Fruit fly (Drosophila melanogaster): ENCODE measurements around the gene CG44532.

The CG44532 gene

DNA sequence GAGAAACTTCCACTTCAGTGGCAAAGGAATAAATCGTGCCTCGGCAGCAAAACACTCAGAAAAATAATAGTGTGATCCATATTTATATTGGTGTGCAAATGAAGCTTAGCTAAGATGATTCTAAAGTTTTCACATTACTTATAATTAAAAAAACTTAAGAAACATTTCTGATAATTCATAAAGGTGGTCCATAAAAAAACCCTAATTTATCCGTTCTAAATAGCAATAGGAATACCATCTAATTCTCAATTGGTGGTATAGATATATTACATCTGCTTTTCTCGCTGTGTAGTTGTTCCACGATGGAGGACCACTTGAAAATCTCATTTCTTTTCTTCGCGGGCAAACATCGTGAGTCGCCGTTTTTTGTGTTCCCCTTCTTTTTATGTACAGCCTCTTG lies 6.8 kb upstream of the CG44532 start (continued):
- TF ChIP-seq CG18764 (GFP tag; optimal IDR thresholded peaks at IDR 0.05) (peak; percentile 44), pros (GFP tag; optimal IDR thresholded peaks at IDR 0.05) (peak; percentile 66), CG1529 (GFP tag; optimal IDR thresholded peaks at IDR 0.05) (peak; percentile 35), onecut (GFP tag; IDR thresholded peaks at IDR 0.05) (no peak), cg (GFP tag; optimal IDR thresholded peaks at IDR 0.05) (no peak), BtbVII (GFP tag; optimal IDR thresholded peaks at IDR 0.05) (peak; percentile 31), eyg (GFP tag; optimal IDR thresholded peaks at IDR 0.05) (peak; percentile 2), CG8944 (GFP tag; optimal IDR thresholded peaks at IDR 0.05) (no peak), CG3995 (GFP tag; optimal IDR thresholded peaks at IDR 0.05) (peak; percentile 4), ems (GFP tag; optimal IDR thresholded peaks at IDR 0.05) (peak; percentile 9), Ada2b (GFP tag; IDR thresholded peaks at IDR 0.05) (peak; percentile 51; the same call in 1 of the 2 replicates), corto (GFP tag; optimal IDR thresholded peaks at IDR 0.05) (peak; percentile 59), mld (GFP tag; IDR thresholded peaks at IDR 0.05; ENCODE audit: partially characterized antibody) (no peak), CG12391 (tag; optimal IDR thresholded peaks at IDR 0.05) (peak; percentile 59), Hsf (GFP tag; optimal IDR thresholded peaks at IDR 0.05) (peak; percentile 46), scrt (GFP tag; optimal IDR thresholded peaks at IDR 0.05) (peak; percentile 39), CG9437 (GFP tag; optimal IDR thresholded peaks at IDR 0.05) (no peak), vfl (GFP tag; optimal IDR thresholded peaks at IDR 0.05) (no peak), ERR (GFP tag; optimal IDR thresholded peaks at IDR 0.05) (peak; percentile 18), CG15073 (GFP tag; optimal IDR thresholded peaks at IDR 0.05) (no peak), so (GFP tag; IDR thresholded peaks at IDR 0.05) (no peak), CG30403 (GFP tag; optimal IDR thresholded peaks at IDR 0.05) (peak; percentile 67), kah (GFP tag; optimal IDR thresholded peaks at IDR 0.05) (peak; percentile 10), gem (tag; optimal IDR thresholded peaks at IDR 0.05) (peak; percentile 78), Dek (tag; optimal IDR thresholded peaks at IDR 0.05) (peak; percentile 25), aop (GFP tag; IDR thresholded peaks at IDR 0.05) (no peak), Mad (GFP tag; optimal IDR thresholded peaks at IDR 0.05) (no peak), row (GFP tag; IDR thresholded peaks at IDR 0.05) (peak; percentile 71), Mes4 (GFP tag; optimal IDR thresholded peaks at IDR 0.05) (no peak), seq (GFP tag; IDR thresholded peaks at IDR 0.05) (0 out of 2 replicates have a peak, but pooled peaks have one; percentile 13), fd3F (GFP tag; optimal IDR thresholded peaks at IDR 0.05) (peak; percentile 15), CG18476 (GFP tag; optimal IDR thresholded peaks at IDR 0.05) (peak; percentile 56), grau (tag; optimal IDR thresholded peaks at IDR 0.05) (peak; percentile 61), gro (GFP tag; optimal IDR thresholded peaks at IDR 0.05) (peak; percentile 29), CG11504 (tag; optimal IDR thresholded peaks at IDR 0.05) (peak; percentile 72), Drgx (GFP tag; IDR thresholded peaks at IDR 0.05) (peak; percentile 50), toy (GFP tag; IDR thresholded peaks at IDR 0.05) (no peak), peb (GFP tag; IDR thresholded peaks at IDR 0.05) (no peak; the same call in 1 of the 2 replicates), Spps (tag; optimal IDR thresholded peaks at IDR 0.05) (peak; percentile 38), sens-2 (GFP tag; IDR thresholded peaks at IDR 0.05) (no peak), slou (GFP tag; optimal IDR thresholded peaks at IDR 0.05) (peak; percentile 58), CG10979 (tag; optimal IDR thresholded peaks at IDR 0.05) (peak; percentile 78), Eip74EF (GFP tag; optimal IDR thresholded peaks at IDR 0.05) (peak in 1 of 2 experiments; percentile 17), CG3281 (GFP tag; optimal IDR thresholded peaks at IDR 0.05) (peak; percentile 63), tin (GFP tag; optimal IDR thresholded peaks at IDR 0.05) (peak; percentile 69), CG2116 (GFP tag; optimal IDR thresholded peaks at IDR 0.05) (peak; percentile 9), HLH3B (GFP tag; IDR thresholded peaks at IDR 0.05) (peak; percentile 54), CG6791 (GFP tag; IDR thresholded peaks at IDR 0.05; ENCODE audit: partially characterized antibody) (no peak), hkb (optimal IDR thresholded peaks at IDR 0.05) (no peak), hkb (GFP tag; IDR thresholded peaks at IDR 0.05) (peak; percentile 61), run (tag; optimal IDR thresholded peaks at IDR 0.05) (no peak), Aef1 (GFP tag; IDR thresholded peaks at IDR 0.05) (peak; percentile 40; the same call in 1 of the 3 replicates)
